Worm (Caenorhabditis elegans) whole organism, L3 larva: Measurements from ENCODE around the gene R07B1.8.
A peak's percentile ranks its signal among the peaks of the same experiment; 100 is the strongest.

Source experiments
- R02D3.7 ChIP-seq: fragments of 150-350 bp; optimal IDR thresholded peaks from 2 replicates; lab custom pipeline; 2014; ENCODE audit warnings: missing biosample characterization, missing genetic modification characterization
- ZK546.5 ChIP-seq: sonication (generic microtip); optimal IDR thresholded peaks from 2 replicates; lab custom pipeline; 2017; ENCODE audit warnings: missing biosample characterization, missing genetic modification characterization
- aly-2 ChIP-seq: fragments of 150-350 bp; optimal IDR thresholded peaks from 2 replicates; lab custom pipeline; 2014; ENCODE audit warnings: missing biosample characterization, missing genetic modification characterization
- ama-1 ChIP-seq: fragments of 150-350 bp; optimal IDR thresholded peaks from 2 replicates; lab custom pipeline; 2018
- ceh-16 ChIP-seq: sonication (generic microtip); optimal IDR thresholded peaks from 2 replicates; lab custom pipeline; 2017; ENCODE audit warnings: missing biosample characterization, missing genetic modification characterization
- ceh-9 ChIP-seq: sonication (generic microtip); optimal IDR thresholded peaks from 2 replicates; lab custom pipeline; 2018; ENCODE audit warnings: missing biosample characterization, missing genetic modification characterization
- daf-12 ChIP-seq: fragments of 150-350 bp; optimal IDR thresholded peaks from 2 replicates; lab custom pipeline; 2014; ENCODE audit warnings: missing biosample characterization, missing genetic modification reagents, missing genetic modification characterization
- elt-2 ChIP-seq: sonication (generic microtip); optimal IDR thresholded peaks from 2 replicates; lab custom pipeline; 2016; ENCODE audit warnings: missing genetic modification reagents, mild to moderate bottlenecking, missing genetic modification characterization, missing compliant biosample characterization
- elt-3 ChIP-seq, 3 experiments: fragments of 150-350 bp in 1 of 3; sonication (generic microtip) in 2 of 3; optimal IDR thresholded peaks; 2 replicates in 2 of 3; 4 replicates in 1 of 3; lab custom pipeline; 2014 to 2017; ENCODE audit warnings: missing biosample characterization in 3 of 3, missing genetic modification characterization in 3 of 3
- eor-1 ChIP-seq, 2 experiments: fragments of 150-350 bp; optimal IDR thresholded peaks; 2 replicates each; lab custom pipeline; 2014 to 2018; ENCODE audit warnings: missing biosample characterization in 2 of 2, missing genetic modification characterization in 2 of 2
- fkh-10 ChIP-seq: sonication (generic microtip); optimal IDR thresholded peaks from 2 replicates; lab custom pipeline; 2017; ENCODE audit warnings: missing biosample characterization, missing genetic modification reagents, missing genetic modification characterization
- fkh-2 ChIP-seq: fragments of 150-350 bp; optimal IDR thresholded peaks from 2 replicates; lab custom pipeline; 2014; ENCODE audit warnings: missing biosample characterization, missing genetic modification reagents, missing genetic modification characterization
- fos-1 ChIP-seq: fragments of 150-350 bp; optimal IDR thresholded peaks from 2 replicates; lab custom pipeline; 2014; ENCODE audit warnings: missing biosample characterization, missing genetic modification characterization
- hmg-11 ChIP-seq: sonication (generic microtip); optimal IDR thresholded peaks from 2 replicates; lab custom pipeline; 2016; ENCODE audit warnings: missing genetic modification characterization, missing compliant biosample characterization
- jun-1 ChIP-seq: fragments of 150-350 bp; optimal IDR thresholded peaks from 2 replicates; lab custom pipeline; 2014; ENCODE audit warnings: missing biosample characterization, missing genetic modification reagents, missing genetic modification characterization
- lin-15B ChIP-seq: fragments of 150-350 bp; optimal IDR thresholded peaks from 2 replicates; lab custom pipeline; 2014; ENCODE audit warnings: missing biosample characterization, missing genetic modification characterization
- lsy-12 ChIP-seq: sonication (generic microtip); optimal IDR thresholded peaks from 2 replicates; lab custom pipeline; 2016; ENCODE audit warnings: mild to moderate bottlenecking, missing genetic modification characterization, missing compliant biosample characterization
- mml-1 ChIP-seq: fragments of 150-350 bp; sonication (generic microtip); optimal IDR thresholded peaks from 3 replicates; lab custom pipeline; 2014; ENCODE audit warnings: missing biosample characterization, missing genetic modification characterization
- nhr-12 ChIP-seq: fragments of 150-350 bp; optimal IDR thresholded peaks from 2 replicates; lab custom pipeline; 2014; ENCODE audit warnings: missing biosample characterization, missing genetic modification characterization
- nhr-23 ChIP-seq: fragments of 150-350 bp; optimal IDR thresholded peaks from 2 replicates; lab custom pipeline; 2014; ENCODE audit warnings: missing biosample characterization, missing genetic modification reagents, missing genetic modification characterization
- nhr-237 ChIP-seq: fragments of 150-350 bp; optimal IDR thresholded peaks from 2 replicates; lab custom pipeline; 2014; ENCODE audit warnings: missing biosample characterization, missing genetic modification characterization
- nhr-28 ChIP-seq: fragments of 150-350 bp; optimal IDR thresholded peaks from 2 replicates; lab custom pipeline; 2014; ENCODE audit warnings: missing biosample characterization, missing genetic modification characterization
- nhr-43 ChIP-seq: sonication (generic microtip); optimal IDR thresholded peaks from 2 replicates; lab custom pipeline; 2016; ENCODE audit warnings: mild to moderate bottlenecking, missing genetic modification characterization, missing compliant biosample characterization; ENCODE audit not compliant: poor library complexity, severe bottlenecking
- nhr-77 ChIP-seq: fragments of 150-350 bp; optimal IDR thresholded peaks from 2 replicates; lab custom pipeline; 2014; ENCODE audit warnings: missing biosample characterization, missing genetic modification characterization
- pha-4 ChIP-seq: fragments of 150-350 bp; optimal IDR thresholded peaks from 2 replicates; lab custom pipeline; 2014; ENCODE audit warnings: missing biosample characterization, missing genetic modification reagents, missing genetic modification characterization
- pqm-1 ChIP-seq: fragments of 150-350 bp; optimal IDR thresholded peaks from 2 replicates; lab custom pipeline; 2017; ENCODE audit warnings: missing biosample characterization, missing genetic modification characterization, inconsistent platforms
- sea-2 ChIP-seq: fragments of 150-350 bp; sonication (generic microtip); optimal IDR thresholded peaks from 4 replicates; lab custom pipeline; 2014; ENCODE audit warnings: missing biosample characterization, missing genetic modification reagents, missing genetic modification characterization
- skn-1 ChIP-seq: fragments of 150-350 bp; optimal IDR thresholded peaks from 2 replicates; lab custom pipeline; 2014; ENCODE audit warnings: missing biosample characterization, missing genetic modification characterization
- tbx-2 ChIP-seq: sonication (generic microtip); optimal IDR thresholded peaks from 2 replicates; lab custom pipeline; 2016; ENCODE audit warnings: mild to moderate bottlenecking, missing genetic modification characterization, missing compliant biosample characterization
- unc-62 ChIP-seq: fragments of 150-350 bp; sonication (generic microtip); optimal IDR thresholded peaks from 4 replicates; lab custom pipeline; 2014; ENCODE audit warnings: missing biosample characterization, missing genetic modification reagents, missing genetic modification characterization
- ztf-4 ChIP-seq: fragments of 150-350 bp; optimal IDR thresholded peaks from 2 replicates; lab custom pipeline; 2014; ENCODE audit warnings: missing biosample characterization, missing genetic modification characterization

R07B1.8 gene

ce11 chrX:9877117-9877516, 4.7 kb upstream of the R07B1.8 start, which contains the start of gene R07B1.9:
TSS of gene R07B1.9 (plus strand) at chrX:9877417.
- TF ChIP-seq nhr-23 = no peak
- TF ChIP-seq unc-62 = no peak
- no peak for TF ChIP-seq jun-1 (tag; lab: Kevin White, UChicago)
- TF ChIP-seq R02D3.7 = no peak
- no peak for TF ChIP-seq ztf-4 (tag; lab: Kevin White, UChicago)

ce11 chrX:9869522-9869921, 2.9 kb downstream of the R07B1.8 start, which contains the start of gene R07B1.13:
TSS of gene R07B1.13 (plus strand) at chrX:9869822.
- no peak for TF ChIP-seq skn-1 (tag; lab: Kevin White, UChicago)
- TF ChIP-seq, all 47 proteins: peak for 0

DNA sequence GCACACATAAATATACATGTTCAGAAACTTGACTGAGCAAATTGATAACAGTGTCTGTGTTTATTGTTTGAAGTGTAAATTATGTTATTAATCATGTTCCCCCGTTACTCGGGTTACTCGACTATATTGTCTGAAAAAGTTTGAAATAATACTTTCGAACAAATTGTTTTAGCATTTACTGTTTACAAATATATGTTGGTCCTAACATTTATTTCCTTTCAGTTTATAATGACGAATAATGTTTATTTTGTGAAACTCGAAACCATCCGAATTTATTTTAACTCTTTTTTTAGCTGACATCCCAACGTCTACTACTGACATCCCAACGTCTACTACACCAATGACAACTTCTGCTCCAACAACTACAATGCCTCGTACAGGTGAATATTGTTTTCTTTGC, 3.6 kb downstream of the R07B1.8 start, which contains the start of gene R07B1.7:
R07B1.7 (plus strand) TSS at position 301 of the 400 bp plus-strand sequence.
- TF ChIP-seq ceh-16 (tag; lab: Kevin White, UChicago) (no peak), nhr-43 (no peak), hmg-11 (no peak), eor-1 (tag; optimal IDR thresholded peaks at IDR 0.05; lab: Kevin White, UChicago) (no peak), nhr-77 (tag; lab: Kevin White, UChicago) (no peak), ZK546.5 (tag; lab: Kevin White, UChicago) (no peak), aly-2 (tag; lab: Kevin White, UChicago) (no peak), fos-1 (tag; lab: Kevin White, UChicago) (no peak), ama-1 (lab: Kevin White, UChicago) (no peak), nhr-12 (no peak), mml-1 (tag; lab: Kevin White, UChicago) (no peak), nhr-237 (no peak), jun-1 (tag; lab: Kevin White, UChicago) (no peak), R02D3.7 (no peak), sea-2 (no peak)

ce11 chrX:9866355-9866754, 6.1 kb downstream of the R07B1.8 start, which contains the start of gene R07B1.6:
TSS of gene R07B1.6 (plus strand) at chrX:9866655.
- TF ChIP-seq unc-62 (no peak), nhr-28 (tag; lab: Kevin White, UChicago) (no peak), fkh-10 (GFP tag; lab: Kevin White, UChicago) (no peak), elt-2 (tag; lab: Kevin White, UChicago) (no peak), elt-3 (tag; optimal IDR thresholded peaks at IDR 0.05; lab: Kevin White, UChicago) (no peak), ceh-9 (no peak), jun-1 (tag; lab: Kevin White, UChicago) (no peak)

DNA sequence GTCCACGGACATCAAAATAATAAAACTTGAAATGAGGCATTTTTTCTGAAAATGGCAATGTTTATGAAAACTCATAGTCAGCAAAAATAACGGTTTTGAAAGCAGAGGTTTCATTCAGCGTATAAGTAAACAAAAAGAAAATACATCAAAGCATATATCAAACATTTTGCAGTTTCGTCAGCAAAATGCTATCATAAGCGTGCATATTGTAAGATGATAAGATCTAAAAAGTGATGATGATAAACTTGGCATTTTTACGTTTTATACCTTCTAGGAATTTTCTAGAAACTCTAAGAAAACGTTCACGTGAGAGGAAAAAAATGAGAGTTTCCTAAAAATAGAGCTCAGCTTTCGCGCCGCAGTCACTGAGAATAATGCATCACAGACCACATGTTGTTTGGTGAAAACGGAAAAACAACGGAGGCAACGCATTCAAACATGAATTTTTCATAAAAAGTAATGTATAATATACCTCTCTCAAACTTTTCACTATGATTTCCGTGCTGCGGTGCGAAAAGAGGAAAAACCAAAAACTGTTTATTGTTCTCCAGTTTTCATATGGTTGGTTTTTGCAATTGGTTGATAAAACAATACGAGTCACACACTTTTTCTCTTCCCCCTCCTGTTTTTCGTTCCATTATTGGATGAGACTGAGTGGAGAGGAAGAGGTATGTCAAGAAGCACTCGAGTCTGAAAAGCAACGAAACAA, 9.4 kb downstream of the R07B1.8 start, which contains the start of the genes gst-36 and R07B1.5:
gst-36 (minus strand) TSS at position 45 of the 709 bp plus-strand sequence.
R07B1.5 (plus strand) TSS at position 665 of the 709 bp plus-strand sequence.
- no peak for TF ChIP-seq ceh-16 (tag; lab: Kevin White, UChicago)
- TF ChIP-seq aly-2 (tag; lab: Kevin White, UChicago) = no peak
- peak; percentile 80 for TF ChIP-seq elt-2 (tag; lab: Kevin White, UChicago)
- no peak for TF ChIP-seq tbx-2 (tag; lab: Kevin White, UChicago)
- no peak for TF ChIP-seq lin-15B (tag; lab: Kevin White, UChicago)
- TF ChIP-seq sea-2 = no peak
- TF ChIP-seq pqm-1 (tag; lab: Kevin White, UChicago) = peak; percentile 47
- no peak for TF ChIP-seq skn-1 (tag; lab: Kevin White, UChicago)
- TF ChIP-seq fkh-2 (tag; lab: Kevin White, UChicago) = no peak
- no peak for TF ChIP-seq ceh-9
- no peak for TF ChIP-seq ZK546.5 (tag; lab: Kevin White, UChicago)
- TF ChIP-seq nhr-12 = no peak
- peak; percentile 47 for TF ChIP-seq pha-4 (tag; lab: Kevin White, UChicago)
- peak; percentile 0 for TF ChIP-seq fos-1 (tag; lab: Kevin White, UChicago)
- no peak for TF ChIP-seq hmg-11
- TF ChIP-seq mml-1 (tag; lab: Kevin White, UChicago) = no peak
- no peak for TF ChIP-seq daf-12 (tag; lab: Kevin White, UChicago)
- TF ChIP-seq lsy-12 (tag; lab: Kevin White, UChicago) = no peak
